Worm (Caenorhabditis elegans): Measurements from ENCODE around the gene tag-51.
A peak's percentile ranks its signal among the peaks of the same experiment; 100 is the strongest.

Gene tag-51

ce11 chrIII:853859-854359, at the start of gene tag-51, which contains the start of gene rnp-5:
Gene tag-51 (plus strand): TSS chrIII:854221.
Gene rnp-5 (minus strand): TSS chrIII:853909.
- TF ChIP-seq attf-3 (GFP tag; conservative IDR thresholded peaks at IDR 0.05): peak; percentile 89
- no peak for TF ChIP-seq efl-1 (GFP tag; optimal IDR thresholded peaks at IDR 0.05)

DNA sequence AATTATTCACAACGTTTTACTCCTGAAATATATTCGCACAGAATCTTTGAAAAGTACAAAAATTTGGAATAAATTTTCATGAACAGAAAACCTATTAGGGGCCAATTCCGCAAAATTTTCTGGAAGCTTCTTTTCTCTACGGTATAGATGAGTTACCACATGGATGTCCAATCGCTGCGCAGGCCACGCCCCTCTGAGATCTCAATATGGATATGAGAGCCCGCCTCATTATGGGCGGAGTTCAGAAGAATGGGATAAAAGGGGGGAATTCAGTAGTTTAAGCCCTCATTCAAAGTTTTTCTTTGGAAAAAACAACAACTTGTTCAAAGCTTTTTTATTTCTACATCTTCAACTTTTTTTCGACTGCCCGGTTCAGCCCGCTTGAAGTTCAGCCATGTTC, 42.5 kb upstream of the tag-51 start, which contains the start of gene daf-7:
Gene daf-7 (plus strand): TSS at position 301 of the 400 bp plus-strand sequence.
- TF ChIP-seq sptf-2 (GFP tag; optimal IDR thresholded peaks at IDR 0.05) (no peak), die-1 (tag; optimal IDR thresholded peaks at IDR 0.05) (no peak), ceh-91 (GFP tag; IDR thresholded peaks at IDR 0.05) (no peak), rcor-1 (GFP tag; IDR thresholded peaks at IDR 0.05) (no peak), B0261.1 (tag; optimal IDR thresholded peaks at IDR 0.05) (no peak), C17E4.6 (GFP tag; IDR thresholded peaks at IDR 0.05) (no peak), Y53F4B.3 (GFP tag; IDR thresholded peaks at IDR 0.05) (no peak), attf-3 (GFP tag; conservative IDR thresholded peaks at IDR 0.05) (no peak), ztf-3 (GFP tag; optimal IDR thresholded peaks at IDR 0.05) (no peak), aptf-2 (GFP tag; conservative IDR thresholded peaks at IDR 0.05) (no peak), F49E8.2 (tag; optimal IDR thresholded peaks at IDR 0.05; ENCODE audit: insufficient read depth) (no peak), attf-5 (GFP tag; optimal IDR thresholded peaks at IDR 0.05) (no peak), madf-8 (GFP tag; conservative IDR thresholded peaks at IDR 0.05) (no peak), bed-1 (GFP tag; IDR thresholded peaks at IDR 0.05) (no peak), sea-2 (GFP tag; IDR thresholded peaks at IDR 0.05) (no peak), madf-3 (GFP tag; IDR thresholded peaks at IDR 0.05) (no peak), repo-1 (tag; optimal IDR thresholded peaks at IDR 0.05) (no peak)

DNA sequence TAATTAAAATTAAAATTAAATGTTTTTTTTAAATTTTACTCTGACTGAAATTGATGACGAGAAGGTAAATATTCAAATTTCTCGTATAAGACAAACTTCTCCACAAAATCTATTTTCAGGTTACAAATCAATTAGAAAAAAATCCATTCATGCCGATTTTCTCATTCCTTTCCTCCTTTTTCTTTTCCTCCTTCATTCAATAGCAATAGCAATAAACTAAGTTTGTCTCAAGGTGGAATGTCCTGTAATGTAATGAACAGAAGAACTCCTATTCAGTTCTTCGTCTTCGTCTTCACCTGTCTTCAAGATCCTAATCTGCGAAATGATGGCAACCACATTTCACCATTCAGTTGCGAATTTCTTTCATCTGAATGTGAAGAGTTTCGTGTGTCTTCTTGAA, 38.2 kb upstream of the tag-51 start, which contains the start of gene dac-1:
Gene dac-1 (plus strand): TSS at position 301 of the 400 bp plus-strand sequence.
- TF ChIP-seq B0035.1 (tag; optimal IDR thresholded peaks at IDR 0.05): no peak

ce11 chrIII:819313-819712, 34.7 kb upstream of the tag-51 start:
- TF ChIP-seq snpc-1.1 (tag; optimal IDR thresholded peaks at IDR 0.05; ENCODE audit: insufficient read depth) (peak; percentile 83), ceh-79 (tag; optimal IDR thresholded peaks at IDR 0.05) (no peak), mel-28 (tag; optimal IDR thresholded peaks at IDR 0.05; ENCODE audit: borderline replicate concordance) (no peak), zfh-2 (GFP tag; conservative IDR thresholded peaks at IDR 0.05) (0 out of 2 replicates have a peak, but pooled peaks have one; percentile 21), hlh-12 (tag; optimal IDR thresholded peaks at IDR 0.05) (no peak), F55B11.4 (tag; optimal IDR thresholded peaks at IDR 0.05; ENCODE audit: borderline replicate concordance, insufficient read depth) (no peak), pha-4 (tag; optimal IDR thresholded peaks at IDR 0.05) (no peak), unc-130 (GFP tag; optimal IDR thresholded peaks at IDR 0.05) (no peak), snpc-4 (GFP tag; optimal IDR thresholded peaks at IDR 0.05) (peak; percentile 44), snpc-4 (tag; optimal IDR thresholded peaks at IDR 0.05) (peak in 2 of 4 experiments; percentile 81 to 88), ztf-25 (GFP tag; IDR thresholded peaks at IDR 0.05) (no peak), ztf-18 (tag; optimal IDR thresholded peaks at IDR 0.05) (no peak), Y67H2A.10 (GFP tag; conservative IDR thresholded peaks at IDR 0.05) (no peak), hmg-1.2 (GFP tag; IDR thresholded peaks at IDR 0.05) (no peak; the same call in 1 of the 2 replicates), sdz-38 (tag; optimal IDR thresholded peaks at IDR 0.05) (no peak)

Measured in whole organism, young adult.